Fruit fly (Drosophila melanogaster): ENCODE data around the gene GstD2.

The GstD2 gene

DNA sequence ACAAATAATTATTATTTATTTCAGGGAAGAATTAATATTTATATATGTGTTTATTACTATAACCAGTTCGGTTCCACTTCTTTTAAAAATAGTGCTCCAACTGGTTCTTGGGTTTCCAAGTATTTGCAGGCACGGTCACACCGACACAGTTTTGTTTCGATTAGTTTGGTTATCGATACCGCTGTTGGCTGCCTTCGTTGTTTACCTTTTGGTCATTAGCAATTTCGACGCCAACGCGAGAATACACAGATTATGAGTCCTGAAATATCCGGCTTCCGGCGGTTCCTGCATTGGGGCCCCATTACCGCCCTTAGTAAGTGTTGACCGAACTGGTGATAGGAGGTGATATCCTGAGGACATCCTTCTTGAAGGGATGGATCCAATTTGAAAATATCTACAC is 36.4 kb downstream of the GstD2 start, which contains the start of gene CG5196 (continued):
- no peak for TF ChIP-seq ac (GFP tag; optimal IDR thresholded peaks at IDR 0.05)
- no peak for TF ChIP-seq ems (GFP tag; optimal IDR thresholded peaks at IDR 0.05)
- no peak for TF ChIP-seq Gug (GFP tag; IDR thresholded peaks at IDR 0.05)
- TF ChIP-seq CG10959 (GFP tag; IDR thresholded peaks at IDR 0.05): no peak
- no peak for TF ChIP-seq gt (GFP tag; IDR thresholded peaks at IDR 0.05)
- TF ChIP-seq CG4707 (GFP tag; optimal IDR thresholded peaks at IDR 0.05): no peak
- TF ChIP-seq en (GFP tag; optimal IDR thresholded peaks at IDR 0.05): no peak
- no peak for TF ChIP-seq CG13624 (GFP tag; optimal IDR thresholded peaks at IDR 0.05)
- TF ChIP-seq NK7.1 (GFP tag; optimal IDR thresholded peaks at IDR 0.05): no peak
- no peak for TF ChIP-seq HHEX (GFP tag; optimal IDR thresholded peaks at IDR 0.05)
- peak; percentile 17; the same call in 1 of the 2 replicates for TF ChIP-seq hbn (GFP tag; IDR thresholded peaks at IDR 0.05; ENCODE audit: partially characterized antibody)
- TF ChIP-seq wek (GFP tag; optimal IDR thresholded peaks at IDR 0.05): peak; percentile 9
- no peak for TF ChIP-seq twi (tag; optimal IDR thresholded peaks at IDR 0.05)
- no peak for TF ChIP-seq CG33557 (GFP tag; optimal IDR thresholded peaks at IDR 0.05)
- TF ChIP-seq CG3163 (GFP tag; optimal IDR thresholded peaks at IDR 0.05): no peak
- peak; percentile 79 for TF ChIP-seq CG6791 (GFP tag; IDR thresholded peaks at IDR 0.05; ENCODE audit: partially characterized antibody)
- no peak for TF ChIP-seq CG9437 (GFP tag; optimal IDR thresholded peaks at IDR 0.05)
- peak; percentile 61; the same call in 2 of the 3 replicates for TF ChIP-seq vnd (GFP tag; IDR thresholded peaks at IDR 0.05; ENCODE audit: partially characterized antibody)
- no peak for TF ChIP-seq Oaz (GFP tag; IDR thresholded peaks at IDR 0.05)
- TF ChIP-seq Six4 (GFP tag; optimal IDR thresholded peaks at IDR 0.05): no peak
- no peak for TF ChIP-seq CG17568 (GFP tag; optimal IDR thresholded peaks at IDR 0.05)
- TF ChIP-seq CG17186 (GFP tag; optimal IDR thresholded peaks at IDR 0.05): peak; percentile 49
- no peak for TF ChIP-seq onecut (GFP tag; IDR thresholded peaks at IDR 0.05)
- TF ChIP-seq CG15514 (GFP tag; optimal IDR thresholded peaks at IDR 0.05): peak; percentile 99
- no peak for TF ChIP-seq Blimp-1 (GFP tag; optimal IDR thresholded peaks at IDR 0.05)
- TF ChIP-seq tgo (GFP tag; IDR thresholded peaks at IDR 0.05): no peak
- TF ChIP-seq eyg (GFP tag; optimal IDR thresholded peaks at IDR 0.05): no peak
- TF ChIP-seq CG2712 (tag; optimal IDR thresholded peaks at IDR 0.05): peak; percentile 48
- no peak for TF ChIP-seq CG17612 (GFP tag; IDR thresholded peaks at IDR 0.05)
- TF ChIP-seq peb (GFP tag; IDR thresholded peaks at IDR 0.05): no peak
- TF ChIP-seq B-H1 (GFP tag; IDR thresholded peaks at IDR 0.05): no peak
- TF ChIP-seq CG32772 (GFP tag; IDR thresholded peaks at IDR 0.05): no peak
- TF ChIP-seq CG1602 (GFP tag; optimal IDR thresholded peaks at IDR 0.05): no peak
- TF ChIP-seq dysf (GFP tag; IDR thresholded peaks at IDR 0.05): no peak
- no peak for TF ChIP-seq dm (GFP tag; optimal IDR thresholded peaks at IDR 0.05)
- no peak for TF ChIP-seq luna (GFP tag; optimal IDR thresholded peaks at IDR 0.05)
- no peak for TF ChIP-seq CG6175 (GFP tag; IDR thresholded peaks at IDR 0.05)
- TF ChIP-seq fu2 (GFP tag; optimal IDR thresholded peaks at IDR 0.05): no peak
- TF ChIP-seq HLH54F (GFP tag; optimal IDR thresholded peaks at IDR 0.05): no peak
- peak; percentile 76 for TF ChIP-seq amos (GFP tag; IDR thresholded peaks at IDR 0.05; ENCODE audit: partially characterized antibody)
- TF ChIP-seq CG1832 (GFP tag; optimal IDR thresholded peaks at IDR 0.05): no peak
- TF ChIP-seq Lhr (GFP tag; optimal IDR thresholded peaks at IDR 0.05): peak; percentile 49
- TF ChIP-seq CG14050 (GFP tag; IDR thresholded peaks at IDR 0.05): no peak
- no peak for TF ChIP-seq Aef1 (GFP tag; IDR thresholded peaks at IDR 0.05)
- TF ChIP-seq insv (GFP tag; optimal IDR thresholded peaks at IDR 0.05): peak in 1 of 2 experiments; percentile 53
- no peak for TF ChIP-seq pnt (GFP tag; optimal IDR thresholded peaks at IDR 0.05)
- TF ChIP-seq CG30431 (GFP tag; optimal IDR thresholded peaks at IDR 0.05): no peak
- no peak for TF ChIP-seq CG11560 (tag; IDR thresholded peaks at IDR 0.05)
- TF ChIP-seq CG6272 (GFP tag; IDR thresholded peaks at IDR 0.05): no peak
- TF ChIP-seq slbo (GFP tag; IDR thresholded peaks at IDR 0.05): no peak; the same call in 1 of the 2 replicates
- no peak for TF ChIP-seq Poxn (GFP tag; IDR thresholded peaks at IDR 0.05)
- no peak for TF ChIP-seq CG8290 (GFP tag; optimal IDR thresholded peaks at IDR 0.05)
- no peak for TF ChIP-seq CG8290 (tag; optimal IDR thresholded peaks at IDR 0.05)

Measured in whole organism, embryonic.